Fruit fly (Drosophila melanogaster) whole organism, embryonic: ENCODE data around the gene Wdfy2.

Source experiments
- Atf3 ChIP-seq: fragments of 200-800 bp; sonication (Bioruptor generic); optimal IDR thresholded peaks from 3 replicates; lab custom pipeline; 2016; ENCODE audit warnings: missing biosample characterization, missing genetic modification characterization
- Atf6 ChIP-seq: fragments of 200-800 bp; sonication (Bioruptor generic); IDR thresholded peaks from 2 replicates; pipeline ENCODE4 v1.3.6; 2022; ENCODE audit warnings: missing biosample characterization, missing genetic modification characterization
- CG10147 ChIP-seq: fragments of 200-800 bp; sonication (Bioruptor generic); optimal IDR thresholded peaks from 2 replicates; lab custom pipeline; 2019; ENCODE audit warnings: missing biosample characterization, mild to moderate bottlenecking, missing genetic modification characterization, moderate library complexity
- CG1024 ChIP-seq: fragments of 200-800 bp; sonication (Bioruptor generic); IDR thresholded peaks from 2 replicates; pipeline ENCODE4 v1.3.6; 2022; ENCODE audit warnings: missing biosample characterization, missing genetic modification characterization
- CG10654 ChIP-seq: fragments of 200-800 bp; sonication (Bioruptor generic); optimal IDR thresholded peaks from 2 replicates; lab custom pipeline; 2016; ENCODE audit warnings: missing biosample characterization, missing genetic modification characterization
- CG11085 ChIP-seq: fragments of 200-800 bp; sonication (Bioruptor generic); IDR thresholded peaks from 2 replicates; pipeline ENCODE4 v1.3.6; 2022; ENCODE audit warnings: missing biosample characterization, missing genetic modification characterization
- CG11504 ChIP-seq: fragments of 200-800 bp; sonication (Bioruptor generic); optimal IDR thresholded peaks from 3 replicates; lab custom pipeline; 2019; ENCODE audit warnings: missing biosample characterization, mild to moderate bottlenecking, missing genetic modification characterization, moderate library complexity
- CG12071 ChIP-seq: fragments of 200-800 bp; sonication (Bioruptor generic); optimal IDR thresholded peaks from 3 replicates; lab custom pipeline; 2018; ENCODE audit warnings: missing biosample characterization, mild to moderate bottlenecking, missing genetic modification characterization
- CG12769 ChIP-seq: fragments of 200-800 bp; sonication (Bioruptor generic); optimal IDR thresholded peaks from 2 replicates; lab custom pipeline; 2019; ENCODE audit warnings: missing biosample characterization, mild to moderate bottlenecking, missing genetic modification characterization, moderate library complexity
- CG12942 ChIP-seq: fragments of 200-800 bp; sonication (Bioruptor generic); optimal IDR thresholded peaks from 3 replicates; lab custom pipeline; 2016; ENCODE audit warnings: missing biosample characterization, missing genetic modification characterization
- CG13123 ChIP-seq: fragments of 200-800 bp; sonication (Bioruptor generic); optimal IDR thresholded peaks from 2 replicates; lab custom pipeline; 2016; ENCODE audit warnings: missing biosample characterization, missing genetic modification characterization
- CG16779 ChIP-seq: fragments of 200-800 bp; sonication (Bioruptor generic); IDR thresholded peaks from 2 replicates; pipeline ENCODE4 v1.3.6; 2022; ENCODE audit warnings: missing biosample characterization, missing genetic modification characterization
- CG16815 ChIP-seq: fragments of 200-800 bp; sonication (Bioruptor generic); optimal IDR thresholded peaks from 3 replicates; lab custom pipeline; 2017; ENCODE audit warnings: missing biosample characterization, mild to moderate bottlenecking, missing genetic modification characterization
- CG17802 ChIP-seq: fragments of 200-800 bp; sonication (Bioruptor generic); optimal IDR thresholded peaks from 2 replicates; lab custom pipeline; 2018; ENCODE audit warnings: missing biosample characterization, mild to moderate bottlenecking, missing genetic modification characterization, moderate library complexity
- CG18476 ChIP-seq: fragments of 200-800 bp; sonication (Bioruptor generic); optimal IDR thresholded peaks from 2 replicates; lab custom pipeline; 2016; ENCODE audit warnings: missing biosample characterization, mild to moderate bottlenecking, missing genetic modification characterization
- CG3065 ChIP-seq: fragments of 200-800 bp; sonication (Bioruptor generic); optimal IDR thresholded peaks from 2 replicates; lab custom pipeline; 2016; ENCODE audit warnings: missing biosample characterization, missing genetic modification characterization
- CG31365 ChIP-seq: fragments of 200-800 bp; sonication (Bioruptor generic); optimal IDR thresholded peaks from 2 replicates; lab custom pipeline; 2018; ENCODE audit warnings: missing biosample characterization, mild to moderate bottlenecking, missing genetic modification characterization
- CG3281 ChIP-seq: fragments of 200-800 bp; sonication (Bioruptor generic); optimal IDR thresholded peaks from 3 replicates; lab custom pipeline; 2017; ENCODE audit warnings: missing biosample characterization, mild to moderate bottlenecking, missing genetic modification characterization
- CG3726 ChIP-seq: fragments of 200-800 bp; sonication (Bioruptor generic); IDR thresholded peaks from 3 replicates; pipeline ENCODE4, ENCODE4 v1.3.6; 2022; ENCODE audit warnings: missing biosample characterization, missing genetic modification characterization
- CG9727 ChIP-seq: fragments of 200-800 bp; sonication (Bioruptor generic); optimal IDR thresholded peaks from 3 replicates; lab custom pipeline; 2017; ENCODE audit warnings: missing biosample characterization, mild to moderate bottlenecking, missing genetic modification characterization
- Fer1 ChIP-seq: fragments of 200-800 bp; sonication (Bioruptor generic); optimal IDR thresholded peaks from 2 replicates; lab custom pipeline; 2017; ENCODE audit warnings: missing biosample characterization, mild to moderate bottlenecking, missing genetic modification characterization
- GATAe ChIP-seq: fragments of 200-800 bp; sonication (Bioruptor generic); conservative IDR thresholded peaks from 2 replicates; pipeline ENCODE4 v1.3.6; 2022; ENCODE audit warnings: missing biosample characterization, missing genetic modification characterization
- Hmx ChIP-seq: fragments of 200-800 bp; sonication (Bioruptor generic); optimal IDR thresholded peaks from 2 replicates; lab custom pipeline; 2016; ENCODE audit warnings: missing biosample characterization, missing genetic modification characterization
- Lim3 ChIP-seq: fragments of 200-800 bp; sonication (Bioruptor generic); IDR thresholded peaks from 2 replicates; pipeline ENCODE4 v1.3.6; 2022; ENCODE audit warnings: missing biosample characterization, missing genetic modification characterization
- NC2β ChIP-seq: fragments of 200-800 bp; sonication (Bioruptor generic); optimal IDR thresholded peaks from 2 replicates; lab custom pipeline; 2016; ENCODE audit warnings: missing biosample characterization, missing genetic modification characterization
- NK7.1 ChIP-seq: fragments of 200-800 bp; sonication (Bioruptor generic); optimal IDR thresholded peaks from 3 replicates; lab custom pipeline; 2016; ENCODE audit warnings: missing biosample characterization, missing genetic modification characterization
- Taf1 ChIP-seq: fragments of 200-800 bp; sonication (Bioruptor generic); IDR thresholded peaks from 2 replicates; pipeline ENCODE4 v1.3.6; 2022; ENCODE audit warnings: missing biosample characterization, missing genetic modification characterization
- ase ChIP-seq: fragments of 200-800 bp; sonication (Bioruptor generic); IDR thresholded peaks from 3 replicates; pipeline ENCODE4 v1.3.6; 2022; ENCODE audit warnings: missing biosample characterization, missing genetic modification characterization
- bowl ChIP-seq: fragments of 200-800 bp; sonication (Bioruptor generic); IDR thresholded peaks from 2 replicates; pipeline ENCODE4 v1.3.6; 2022; ENCODE audit warnings: missing biosample characterization, missing genetic modification characterization
- br ChIP-seq: fragments of >200 bp; optimal IDR thresholded peaks from 2 replicates; lab custom pipeline; 2017
- corto ChIP-seq: fragments of 200-800 bp; sonication (Bioruptor generic); optimal IDR thresholded peaks from 2 replicates; lab custom pipeline; 2016; ENCODE audit warnings: missing biosample characterization, mild to moderate bottlenecking, missing genetic modification characterization, moderate library complexity
- dati ChIP-seq: fragments of 200-800 bp; sonication (Bioruptor generic); IDR thresholded peaks from 2 replicates; pipeline ENCODE4 v1.3.6; 2022; ENCODE audit warnings: missing biosample characterization, missing genetic modification characterization
- dysf ChIP-seq: fragments of 200-800 bp; sonication (Bioruptor generic); IDR thresholded peaks from 3 replicates; pipeline ENCODE4 v1.3.6; 2022; ENCODE audit warnings: missing biosample characterization, missing genetic modification characterization
- eve ChIP-seq, 2 experiments: fragments of >200 bp; optimal IDR thresholded peaks; 2 replicates each; lab custom pipeline; 2017; ENCODE audit warnings: missing biosample characterization in 2 of 2, missing genetic modification characterization in 2 of 2
- ewg ChIP-seq: fragments of 200-800 bp; sonication (Bioruptor generic); optimal IDR thresholded peaks from 3 replicates; lab custom pipeline; 2017; ENCODE audit warnings: mild to moderate bottlenecking, missing biosample characterization, missing genetic modification reagents, missing genetic modification characterization
- grn ChIP-seq: fragments of 200-800 bp; sonication (Bioruptor generic); optimal IDR thresholded peaks from 3 replicates; lab custom pipeline; 2017; ENCODE audit warnings: missing biosample characterization, missing genetic modification characterization
- klu ChIP-seq: fragments of 200-800 bp; sonication (Bioruptor generic); IDR thresholded peaks from 2 replicates; pipeline ENCODE4 v1.3.6; 2022; ENCODE audit warnings: missing biosample characterization, missing genetic modification characterization
- lmd ChIP-seq: fragments of 200-800 bp; sonication (Bioruptor generic); IDR thresholded peaks from 2 replicates; pipeline ENCODE4 v1.3.6; 2022; ENCODE audit warnings: missing biosample characterization, missing genetic modification characterization
- nerfin-1 ChIP-seq: fragments of 200-800 bp; sonication (Bioruptor generic); optimal IDR thresholded peaks from 3 replicates; lab custom pipeline; 2019; ENCODE audit warnings: missing biosample characterization, mild to moderate bottlenecking, missing genetic modification characterization, moderate library complexity
- p53 ChIP-seq: fragments of 200-800 bp; sonication (Bioruptor generic); optimal IDR thresholded peaks from 2 replicates; lab custom pipeline; 2016; ENCODE audit warnings: missing biosample characterization, missing genetic modification characterization
- prd ChIP-seq, 3 experiments: fragments of >200 bp in 2 of 3; fragments of 200-800 bp in 1 of 3; sonication (Bioruptor generic) in 1 of 3; optimal IDR thresholded peaks in 2 of 3; IDR thresholded peaks in 1 of 3; 2 replicates in 2 of 3; 3 replicates in 1 of 3; pipeline versions ENCODE4 v1.3.6 to Lab custom; 2017 to 2022; ENCODE audit warnings: missing biosample characterization in 1 of 3, missing genetic modification characterization in 1 of 3
- shn ChIP-seq: fragments of 200-800 bp; sonication (Bioruptor generic); optimal IDR thresholded peaks from 3 replicates; lab custom pipeline; 2016; ENCODE audit warnings: missing biosample characterization, missing genetic modification characterization
- sima ChIP-seq: fragments of 200-800 bp; sonication (Bioruptor generic); optimal IDR thresholded peaks from 2 replicates; lab custom pipeline; 2016; ENCODE audit warnings: missing biosample characterization, missing genetic modification characterization
- slbo ChIP-seq: fragments of 200-800 bp; sonication (Bioruptor generic); IDR thresholded peaks from 2 replicates; pipeline ENCODE4 v1.3.6; 2022; ENCODE audit warnings: missing biosample characterization, missing genetic modification characterization
- stc ChIP-seq: fragments of 200-800 bp; sonication (Bioruptor generic); IDR thresholded peaks from 2 replicates; pipeline ENCODE4 v1.3.6; 2022; ENCODE audit warnings: missing biosample characterization, missing genetic modification characterization
- sug ChIP-seq: fragments of 200-800 bp; optimal IDR thresholded peaks from 2 replicates; lab custom pipeline; 2019; ENCODE audit warnings: missing biosample characterization, mild to moderate bottlenecking, missing genetic modification characterization, moderate library complexity
- tap ChIP-seq: fragments of 200-800 bp; optimal IDR thresholded peaks from 3 replicates; lab custom pipeline; 2019; ENCODE audit warnings: missing biosample characterization, mild to moderate bottlenecking, missing genetic modification characterization, moderate library complexity
- trh ChIP-seq: fragments of 200-800 bp; sonication (Bioruptor generic); optimal IDR thresholded peaks from 2 replicates; lab custom pipeline; 2016; ENCODE audit warnings: missing biosample characterization, missing genetic modification characterization
- twi ChIP-seq: fragments of 200-800 bp; optimal IDR thresholded peaks from 2 replicates; lab custom pipeline; 2019; ENCODE audit warnings: missing biosample characterization, mild to moderate bottlenecking, missing genetic modification characterization, moderate library complexity
- usp ChIP-seq: fragments of >200 bp; optimal IDR thresholded peaks from 2 replicates; lab custom pipeline; 2017; ENCODE audit warnings: missing biosample characterization, missing genetic modification characterization
- wor ChIP-seq: fragments of 200-800 bp; sonication (Bioruptor generic); IDR thresholded peaks from 2 replicates; pipeline ENCODE4 v1.3.6; 2022; ENCODE audit warnings: missing biosample characterization, missing genetic modification characterization
- zfh2 ChIP-seq: fragments of 200-800 bp; sonication (Bioruptor generic); optimal IDR thresholded peaks from 2 replicates; lab custom pipeline; 2016; ENCODE audit warnings: missing biosample characterization, missing genetic modification characterization

Wdfy2 gene

dm6 chr2L:10468388-10468787 is 45.3 kb downstream of the Wdfy2 start (continued):
- TF ChIP-seq CG18476, result no peak
- TF ChIP-seq prd (optimal IDR thresholded peaks at IDR 0.05; lab: Kevin White, UChicago), result no peak
- peak; percentile 63; the same call in 2 of the 3 replicates for TF ChIP-seq prd (GFP tag; IDR thresholded peaks at IDR 0.05; lab: Robert Waterston, UW)
- no peak for TF ChIP-seq sima (GFP tag; lab: Kevin White, UChicago)
- peak; percentile 75 for TF ChIP-seq CG11504 (tag; lab: Kevin White, UChicago)
- TF ChIP-seq ewg (GFP tag; lab: Kevin White, UChicago), result no peak
- TF ChIP-seq shn (GFP tag; lab: Kevin White, UChicago), result no peak
- TF ChIP-seq CG10147 (GFP tag; lab: Kevin White, UChicago), result peak; percentile 41
- TF ChIP-seq CG3726, result no peak
- TF ChIP-seq dysf, result peak; percentile 72
- peak; percentile 28 for TF ChIP-seq CG10654 (GFP tag; lab: Kevin White, UChicago)
- peak; percentile 21; the same call in 1 of the 2 replicates for TF ChIP-seq CG1024 (GFP tag; lab: Robert Waterston, UW)
- TF ChIP-seq NK7.1, result no peak
- TF ChIP-seq CG9727 (GFP tag; lab: Kevin White, UChicago), result peak; percentile 26
- peak; percentile 71 for TF ChIP-seq CG12769 (tag; lab: Kevin White, UChicago)
- TF ChIP-seq twi (tag; lab: Kevin White, UChicago), result no peak
- peak; percentile 5 for TF ChIP-seq zfh2 (GFP tag; lab: Kevin White, UChicago)
- TF ChIP-seq CG12942 (GFP tag; lab: Kevin White, UChicago), result peak; percentile 12
- peak; percentile 43 for TF ChIP-seq CG3281 (GFP tag; lab: Kevin White, UChicago)
- TF ChIP-seq Taf1, result peak; percentile 61
- peak; percentile 71 for TF ChIP-seq tap (tag; lab: Kevin White, UChicago)
- peak; percentile 63 for TF ChIP-seq Fer1 (GFP tag; lab: Kevin White, UChicago)
- no peak for TF ChIP-seq p53 (GFP tag; lab: Kevin White, UChicago)
- no peak for TF ChIP-seq grn (GFP tag; lab: Kevin White, UChicago)
- TF ChIP-seq CG3065 (GFP tag; lab: Kevin White, UChicago), result no peak
- 0 out of 2 replicates have a peak, but pooled peaks have one; percentile 24 for TF ChIP-seq stc (GFP tag; lab: Robert Waterston, UW)
- TF ChIP-seq CG13123 (GFP tag; lab: Kevin White, UChicago), result no peak
- TF ChIP-seq Atf3 (GFP tag; lab: Kevin White, UChicago), result no peak
- no peak for TF ChIP-seq nerfin-1 (tag; lab: Kevin White, UChicago)
- no peak for TF ChIP-seq CG16815 (GFP tag; lab: Kevin White, UChicago)
- TF ChIP-seq ase, result peak; percentile 58; the same call in 1 of the 3 replicates
- no peak for TF ChIP-seq usp (GFP tag; lab: Kevin White, UChicago)
- TF ChIP-seq slbo (GFP tag; lab: Robert Waterston, UW), result peak; percentile 75
- TF ChIP-seq klu (GFP tag; lab: Robert Waterston, UW), result no peak
- no peak for TF ChIP-seq Lim3 (GFP tag; lab: Robert Waterston, UW)
- no peak for TF ChIP-seq wor
- no peak for TF ChIP-seq CG31365
- TF ChIP-seq CG12071 (GFP tag; lab: Kevin White, UChicago), result peak; percentile 50
- TF ChIP-seq CG11085 (GFP tag; lab: Robert Waterston, UW), result no peak; the same call in 1 of the 2 replicates
- peak; percentile 71; the same call in 1 of the 2 replicates for TF ChIP-seq lmd
- TF ChIP-seq sug (tag; lab: Kevin White, UChicago), result peak; percentile 26
- TF ChIP-seq dati (GFP tag; lab: Robert Waterston, UW), result peak; percentile 56; the same call in 1 of the 2 replicates
- no peak for TF ChIP-seq corto
- no peak for TF ChIP-seq Hmx (GFP tag; lab: Kevin White, UChicago)
- TF ChIP-seq NC2β (GFP tag; lab: Kevin White, UChicago), result no peak
- no peak for TF ChIP-seq CG16779
- peak; percentile 38 for TF ChIP-seq CG17802 (tag; lab: Kevin White, UChicago)
- peak; percentile 63 for TF ChIP-seq Atf6 (GFP tag; lab: Robert Waterston, UW)
- peak; percentile 28; the same call in 1 of the 2 replicates for TF ChIP-seq bowl (GFP tag; lab: Robert Waterston, UW)
- no peak for TF ChIP-seq trh (GFP tag; lab: Kevin White, UChicago)
- TF ChIP-seq GATAe, result no peak
- TF ChIP-seq eve (GFP tag; optimal IDR thresholded peaks at IDR 0.05; lab: Kevin White, UChicago), result no peak
- no peak for TF ChIP-seq br (lab: Kevin White, UChicago)
